Worm (Caenorhabditis elegans): Measurements from ENCODE around the gene pink-1.

ce11 chrII:5379614-5380077, 15.8 kb downstream of the pink-1 start, which contains the start of gene pkc-3:
- peak; percentile 32 for TF ChIP-seq nhr-237 (tag; optimal IDR thresholded peaks at IDR 0.05)
- no peak for TF ChIP-seq ztf-11 (tag; optimal IDR thresholded peaks at IDR 0.05)
- TF ChIP-seq unc-39 (tag; optimal IDR thresholded peaks at IDR 0.05), result no peak
- TF ChIP-seq bed-3 (GFP tag; optimal IDR thresholded peaks at IDR 0.05), result no peak
- TF ChIP-seq nhr-28 (tag; optimal IDR thresholded peaks at IDR 0.05), result no peak
- no peak for TF ChIP-seq blmp-1 (tag; optimal IDR thresholded peaks at IDR 0.05)
- TF ChIP-seq mab-5 (tag; optimal IDR thresholded peaks at IDR 0.05), result no peak
- TF ChIP-seq pha-4 (tag; optimal IDR thresholded peaks at IDR 0.05), result no peak
- no peak for TF ChIP-seq drap-1 (GFP tag; optimal IDR thresholded peaks at IDR 0.05)
- TF ChIP-seq sem-2 (GFP tag; optimal IDR thresholded peaks at IDR 0.05), result no peak

Measured in whole organism, mixed stage, embryonic.